Worm (Caenorhabditis elegans) whole organism, L1 larva: ENCODE results near the gene C27F2.7.

Experiments used
- C04F5.9 ChIP-seq: sonication (generic microtip); optimal IDR thresholded peaks from 2 replicates; lab custom pipeline; 2016; ENCODE audit warnings: missing genetic modification characterization, missing compliant biosample characterization
- C34B4.2 ChIP-seq: sonication (generic microtip); optimal IDR thresholded peaks from 2 replicates; lab custom pipeline; 2017; ENCODE audit warnings: mild to moderate bottlenecking, missing genetic modification characterization, missing compliant biosample characterization
- Y116A8C.19 ChIP-seq: sonication (generic microtip); optimal IDR thresholded peaks from 2 replicates; lab custom pipeline; 2016; ENCODE audit warnings: missing compliant biosample characterization, missing genetic modification characterization, borderline replicate concordance
- aha-1 ChIP-seq: fragments of 150-350 bp; optimal IDR thresholded peaks from 2 replicates; lab custom pipeline; 2014; ENCODE audit warnings: missing biosample characterization, missing genetic modification characterization
- alr-1 ChIP-seq: fragments of 200-800 bp; sonication (Bioruptor generic); optimal IDR thresholded peaks from 2 replicates; lab custom pipeline; 2018; ENCODE audit warnings: borderline replicate concordance, mild to moderate bottlenecking, missing genetic modification characterization, missing compliant biosample characterization
- ama-1 ChIP-seq: fragments of 150-350 bp; optimal IDR thresholded peaks from 2 replicates; lab custom pipeline; 2014
- ceh-63 ChIP-seq: fragments of 200-800 bp; sonication (Bioruptor generic); optimal IDR thresholded peaks from 2 replicates; lab custom pipeline; 2018; ENCODE audit warnings: mild to moderate bottlenecking, missing genetic modification characterization, missing compliant biosample characterization
- ceh-8 ChIP-seq: fragments of 200-800 bp; sonication (Bioruptor generic); optimal IDR thresholded peaks from 2 replicates; lab custom pipeline; 2018; ENCODE audit warnings: mild to moderate bottlenecking, missing genetic modification characterization, moderate library complexity, missing compliant biosample characterization
- ceh-82 ChIP-seq, 3 experiments: fragments of 150-350 bp in 1 of 3; sonication (generic microtip) in 2 of 3; optimal IDR thresholded peaks; 2 replicates each; lab custom pipeline; 2014 to 2017; ENCODE audit warnings: missing biosample characterization in 3 of 3, missing genetic modification characterization in 3 of 3
- ceh-88 ChIP-seq: fragments of 200-800 bp; sonication (Bioruptor generic); IDR thresholded peaks from 2 replicates; pipeline ENCODE4 v1.3.6; 2022; ENCODE audit warnings: missing genetic modification characterization, missing compliant biosample characterization
- ceh-90 ChIP-seq: sonication (generic microtip); optimal IDR thresholded peaks from 2 replicates; lab custom pipeline; 2016; ENCODE audit warnings: missing genetic modification characterization, missing compliant biosample characterization
- dpl-1 ChIP-seq, 3 experiments: fragments of 150-350 bp in 2 of 3; sonication (generic microtip) in 1 of 3; optimal IDR thresholded peaks; 2 replicates each; lab custom pipeline; 2014 to 2017; ENCODE audit warnings: missing biosample characterization in 3 of 3, missing genetic modification characterization in 3 of 3, missing genetic modification reagents in 3 of 3
- efl-1 ChIP-seq, 4 experiments: fragments of 150-350 bp; optimal IDR thresholded peaks in 3 of 4; peaks in 1 of 4; 1 replicate in 1 of 4; 2 replicates in 3 of 4; lab custom pipeline; 2014; ENCODE audit warnings: missing biosample characterization in 2 of 4, missing genetic modification characterization in 2 of 4, missing genetic modification reagents in 2 of 4
- egl-13 ChIP-seq: sonication (generic microtip); optimal IDR thresholded peaks from 2 replicates; lab custom pipeline; 2016; ENCODE audit warnings: missing genotype, missing genetic modification reagents, missing genetic modification characterization, missing compliant biosample characterization
- elt-2 ChIP-seq: sonication (generic microtip); optimal IDR thresholded peaks from 2 replicates; lab custom pipeline; 2016; ENCODE audit warnings: missing genetic modification characterization, mild to moderate bottlenecking, inconsistent platforms, missing compliant biosample characterization, missing genetic modification reagents
- elt-3 ChIP-seq, 6 experiments: fragments of 150-350 bp in 1 of 6; sonication (generic microtip); optimal IDR thresholded peaks; 2 replicates each; lab custom pipeline; 2017 to 2018; ENCODE audit warnings: missing biosample characterization in 6 of 6, missing genetic modification characterization in 6 of 6, inconsistent platforms in 1 of 6
- fkh-8 ChIP-seq: sonication (generic microtip); optimal IDR thresholded peaks from 2 replicates; lab custom pipeline; 2016; ENCODE audit warnings: mild to moderate bottlenecking, missing genetic modification characterization, missing compliant biosample characterization
- grh-1 ChIP-seq: fragments of 200-800 bp; sonication (Bioruptor generic); IDR thresholded peaks from 2 replicates; pipeline ENCODE4 v1.3.6; 2022; ENCODE audit warnings: missing genetic modification reagents, missing genetic modification characterization, missing compliant biosample characterization
- irx-1 ChIP-seq: sonication (generic microtip); optimal IDR thresholded peaks from 2 replicates; lab custom pipeline; 2016; ENCODE audit warnings: missing genetic modification characterization, missing compliant biosample characterization
- lin-35 ChIP-seq, 2 experiments: fragments of 150-350 bp; optimal IDR thresholded peaks; 2 replicates each; lab custom pipeline; 2014; ENCODE audit warnings: missing biosample characterization in 2 of 2, missing genetic modification characterization in 2 of 2, missing genetic modification reagents in 2 of 2
- lir-3 ChIP-seq: sonication (generic microtip); optimal IDR thresholded peaks from 2 replicates; lab custom pipeline; 2016; ENCODE audit warnings: mild to moderate bottlenecking, missing genetic modification characterization, moderate library complexity, missing compliant biosample characterization; ENCODE audit not compliant: poor library complexity
- lsy-2 ChIP-seq, 2 experiments: fragments of 150-350 bp; optimal IDR thresholded peaks; 2 replicates each; lab custom pipeline; 2014; ENCODE audit warnings: missing biosample characterization in 2 of 2, missing genetic modification characterization in 2 of 2
- mef-2 ChIP-seq: fragments of 150-350 bp; optimal IDR thresholded peaks from 2 replicates; lab custom pipeline; 2014; ENCODE audit warnings: missing biosample characterization, missing genetic modification characterization
- mep-1 ChIP-seq: fragments of 150-350 bp; optimal IDR thresholded peaks from 2 replicates; lab custom pipeline; 2014; ENCODE audit warnings: missing biosample characterization, missing genetic modification characterization
- nhr-20 ChIP-seq: sonication (generic microtip); optimal IDR thresholded peaks from 2 replicates; lab custom pipeline; 2016; ENCODE audit warnings: mild to moderate bottlenecking, missing genetic modification characterization, missing compliant biosample characterization
- nhr-237 ChIP-seq: fragments of 150-350 bp; optimal IDR thresholded peaks from 2 replicates; lab custom pipeline; 2014; ENCODE audit warnings: missing biosample characterization, missing genetic modification characterization
- nhr-28 ChIP-seq: fragments of 150-350 bp; optimal IDR thresholded peaks from 2 replicates; lab custom pipeline; 2014; ENCODE audit warnings: missing biosample characterization, missing genetic modification characterization
- nhr-71 ChIP-seq: sonication (generic microtip); optimal IDR thresholded peaks from 2 replicates; lab custom pipeline; 2016; ENCODE audit warnings: mild to moderate bottlenecking, missing genetic modification characterization, moderate library complexity, missing compliant biosample characterization
- nhr-84 ChIP-seq: sonication (generic microtip); optimal IDR thresholded peaks from 2 replicates; lab custom pipeline; 2017; ENCODE audit warnings: missing biosample characterization, missing genetic modification characterization
- nhr-85 ChIP-seq: sonication (generic microtip); peaks from one replicate; lab custom pipeline; 2016; ENCODE audit warnings: missing genetic modification characterization, inconsistent platforms, missing compliant biosample characterization
- pax-3 ChIP-seq: fragments of 200-800 bp; sonication (Bioruptor generic); optimal IDR thresholded peaks from 2 replicates; lab custom pipeline; 2018; ENCODE audit warnings: mild to moderate bottlenecking, missing genetic modification characterization, moderate library complexity, missing compliant biosample characterization
- pqm-1 ChIP-seq: sonication (generic microtip); optimal IDR thresholded peaks from 3 replicates; lab custom pipeline; 2017; ENCODE audit warnings: missing biosample characterization, missing genetic modification characterization
- rnt-1 ChIP-seq: sonication (generic microtip); optimal IDR thresholded peaks from 2 replicates; lab custom pipeline; 2016; ENCODE audit warnings: mild to moderate bottlenecking, missing genetic modification characterization, moderate library complexity, missing compliant biosample characterization
- skn-1 ChIP-seq: fragments of 150-350 bp; optimal IDR thresholded peaks from 2 replicates; lab custom pipeline; 2014; ENCODE audit warnings: missing biosample characterization, missing genetic modification characterization
- snpc-4 ChIP-seq: fragments of 150-350 bp; optimal IDR thresholded peaks from 2 replicates; lab custom pipeline; 2014; ENCODE audit warnings: missing biosample characterization, missing genetic modification characterization
- sox-4 ChIP-seq: sonication (generic microtip); optimal IDR thresholded peaks from 2 replicates; lab custom pipeline; 2016; ENCODE audit warnings: missing genetic modification characterization, missing compliant biosample characterization
- sup-37 ChIP-seq: fragments of 200-800 bp; sonication (Bioruptor generic); optimal IDR thresholded peaks from 2 replicates; lab custom pipeline; 2018; ENCODE audit warnings: mild to moderate bottlenecking, missing genetic modification characterization, missing compliant biosample characterization
- swsn-7 ChIP-seq: sonication (generic microtip); optimal IDR thresholded peaks from 2 replicates; lab custom pipeline; 2016; ENCODE audit warnings: missing genetic modification characterization, missing compliant biosample characterization
- unc-130 ChIP-seq: fragments of 150-350 bp; optimal IDR thresholded peaks from 2 replicates; lab custom pipeline; 2017; ENCODE audit warnings: missing biosample characterization, missing genetic modification characterization, inconsistent platforms
- unc-30 ChIP-seq: sonication (generic microtip); optimal IDR thresholded peaks from 2 replicates; lab custom pipeline; 2017; ENCODE audit warnings: missing biosample characterization, missing genetic modification characterization
- unc-86 ChIP-seq: sonication (generic microtip); optimal IDR thresholded peaks from 2 replicates; lab custom pipeline; 2016; ENCODE audit warnings: missing genetic modification characterization, missing compliant biosample characterization
- unc-98 ChIP-seq: fragments of 200-800 bp; sonication (Bioruptor generic); IDR thresholded peaks from 2 replicates; pipeline ENCODE4 v1.3.6; 2022; ENCODE audit warnings: missing genetic modification characterization, missing compliant biosample characterization
- vab-15 ChIP-seq: sonication (generic microtip); optimal IDR thresholded peaks from 2 replicates; lab custom pipeline; 2017; ENCODE audit warnings: missing genotype, mild to moderate bottlenecking, missing genetic modification characterization, missing compliant biosample characterization
- zag-1 ChIP-seq: fragments of 150-350 bp; optimal IDR thresholded peaks from 2 replicates; lab custom pipeline; 2014; ENCODE audit warnings: missing biosample characterization, missing genetic modification characterization
- ztf-4 ChIP-seq: fragments of 150-350 bp; optimal IDR thresholded peaks from 2 replicates; lab custom pipeline; 2014; ENCODE audit warnings: missing biosample characterization, missing genetic modification characterization

The C27F2.7 gene

ce11 chrIII:4998956-4999425 is 14.7 kb upstream of the C27F2.7 start, which contains the start of gene smcr-8:
Gene smcr-8 (plus strand): TSS chrIII:4999375.
- no peak for TF ChIP-seq swsn-7 (tag; lab: Kevin White, UChicago)
- TF ChIP-seq egl-13 (tag; lab: Kevin White, UChicago): no peak
- no peak for TF ChIP-seq nhr-71 (tag; lab: Kevin White, UChicago)
- TF ChIP-seq C04F5.9 (tag; lab: Kevin White, UChicago): no peak
- peak; percentile 23 for TF ChIP-seq ceh-90 (tag; lab: Kevin White, UChicago)
- no peak for TF ChIP-seq mef-2 (tag; lab: Kevin White, UChicago)
- TF ChIP-seq snpc-4 (tag; lab: Kevin White, UChicago): no peak
- no peak for TF ChIP-seq ama-1
- no peak for TF ChIP-seq sox-4 (tag; lab: Kevin White, UChicago)
- TF ChIP-seq zag-1 (tag; lab: Kevin White, UChicago): no peak
- TF ChIP-seq sup-37 (GFP tag; lab: Kevin White, UChicago): no peak
- TF ChIP-seq elt-3 (tag; optimal IDR thresholded peaks at IDR 0.05; lab: Kevin White, UChicago): no peak
- no peak for TF ChIP-seq ceh-63 (GFP tag; lab: Kevin White, UChicago)
- TF ChIP-seq efl-1 (optimal IDR thresholded peaks at IDR 0.05; lab: Kevin White, UChicago): no peak
- TF ChIP-seq efl-1 (GFP tag; optimal IDR thresholded peaks at IDR 0.05 in 1 of 2; lab: Kevin White, UChicago): peak; percentile 39 to 58
- no peak for TF ChIP-seq fkh-8 (tag; lab: Kevin White, UChicago)
- TF ChIP-seq ceh-8: no peak
- TF ChIP-seq nhr-20 (tag; lab: Kevin White, UChicago): no peak
- peak in 1 of 2 experiments; percentile 28 for TF ChIP-seq lsy-2 (tag; optimal IDR thresholded peaks at IDR 0.05; lab: Kevin White, UChicago)
- no peak for TF ChIP-seq ceh-82 (tag; optimal IDR thresholded peaks at IDR 0.05; lab: Kevin White, UChicago)
- no peak for TF ChIP-seq unc-30 (tag; lab: Kevin White, UChicago)
- no peak for TF ChIP-seq irx-1 (tag; lab: Kevin White, UChicago)
- no peak for TF ChIP-seq nhr-85
- no peak for TF ChIP-seq unc-98 (GFP tag; lab: Robert Waterston, UW)
- TF ChIP-seq unc-86 (tag; lab: Kevin White, UChicago): no peak
- no peak for TF ChIP-seq nhr-237
- no peak for TF ChIP-seq pax-3
- TF ChIP-seq ztf-4: no peak
- no peak for TF ChIP-seq vab-15 (tag; lab: Kevin White, UChicago)
- peak in 1 of 3 experiments; percentile 14 for TF ChIP-seq dpl-1 (GFP tag; optimal IDR thresholded peaks at IDR 0.05; lab: Kevin White, UChicago)
- no peak for TF ChIP-seq nhr-28 (tag; lab: Kevin White, UChicago)
- TF ChIP-seq mep-1 (tag; lab: Kevin White, UChicago): no peak
- TF ChIP-seq grh-1 (GFP tag; lab: Robert Waterston, UW): no peak
- peak in 1 of 2 experiments; percentile 2 for TF ChIP-seq lin-35 (GFP tag; optimal IDR thresholded peaks at IDR 0.05; lab: Kevin White, UChicago)
- no peak for TF ChIP-seq unc-130 (tag; lab: Kevin White, UChicago)
- no peak for TF ChIP-seq pqm-1
- no peak for TF ChIP-seq Y116A8C.19 (tag; lab: Kevin White, UChicago)
- TF ChIP-seq lir-3 (tag; lab: Kevin White, UChicago): no peak
- TF ChIP-seq alr-1 (tag; lab: Kevin White, UChicago): no peak
- TF ChIP-seq ceh-88 (GFP tag; lab: Robert Waterston, UW): no peak
- TF ChIP-seq C34B4.2 (tag; lab: Kevin White, UChicago): no peak
- TF ChIP-seq elt-2 (tag; lab: Kevin White, UChicago): no peak
- no peak for TF ChIP-seq skn-1 (tag; lab: Kevin White, UChicago)
- TF ChIP-seq nhr-84: no peak
- no peak for TF ChIP-seq aha-1 (tag; lab: Kevin White, UChicago)
- peak; percentile 27 for TF ChIP-seq rnt-1
- TF ChIP-seq, all 84 proteins: peak for 6
